Worm (Caenorhabditis elegans) whole organism, mixed stage, embryonic: ENCODE data around the gene str-140.

ENCODE experiments used
- M03D4.4 ChIP-seq: sonication (generic microtip); optimal IDR thresholded peaks from 2 replicates; lab custom pipeline; 2017; ENCODE audit warnings: mild to moderate bottlenecking, missing genetic modification characterization, missing compliant biosample characterization
- blmp-1 ChIP-seq: fragments of 150-350 bp; optimal IDR thresholded peaks from 2 replicates; lab custom pipeline; 2014; ENCODE audit warnings: missing biosample characterization, missing genetic modification characterization
- ceh-39 ChIP-seq: fragments of 150-350 bp; optimal IDR thresholded peaks from 2 replicates; lab custom pipeline; 2014; ENCODE audit warnings: missing biosample characterization, missing genetic modification characterization
- ceh-43 ChIP-seq: fragments of 200-800 bp; sonication (Bioruptor generic); optimal IDR thresholded peaks from 2 replicates; lab custom pipeline; 2018; ENCODE audit warnings: mild to moderate bottlenecking, missing genetic modification characterization, moderate library complexity, missing compliant biosample characterization
- cnd-1 ChIP-seq: fragments of 200-800 bp; sonication (Bioruptor generic); optimal IDR thresholded peaks from 2 replicates; lab custom pipeline; 2018; ENCODE audit warnings: mild to moderate bottlenecking, missing genetic modification characterization, missing compliant biosample characterization
- drap-1 ChIP-seq: fragments of 200-800 bp; sonication (Bioruptor generic); optimal IDR thresholded peaks from 3 replicates; lab custom pipeline; 2018; ENCODE audit warnings: mild to moderate bottlenecking, missing genetic modification characterization, missing compliant biosample characterization
- elt-1 ChIP-seq: sonication (generic microtip); optimal IDR thresholded peaks from 2 replicates; lab custom pipeline; 2017; ENCODE audit warnings: missing genetic modification characterization, mild to moderate bottlenecking, missing compliant biosample characterization, antibody characterized with exemption, moderate library complexity, borderline replicate concordance; ENCODE audit not compliant: insufficient read depth
- elt-3 ChIP-seq: fragments of 150-350 bp; optimal IDR thresholded peaks from 2 replicates; lab custom pipeline; 2014; ENCODE audit warnings: missing biosample characterization, missing genetic modification characterization
- flh-1 ChIP-seq: fragments of 200-800 bp; sonication (Bioruptor generic); optimal IDR thresholded peaks from 2 replicates; lab custom pipeline; 2018; ENCODE audit warnings: mild to moderate bottlenecking, missing genetic modification characterization, moderate library complexity, missing compliant biosample characterization
- ham-2 ChIP-seq: fragments of 200-800 bp; sonication (Bioruptor generic); optimal IDR thresholded peaks from 2 replicates; lab custom pipeline; 2018; ENCODE audit warnings: mild to moderate bottlenecking, missing genetic modification characterization, missing compliant biosample characterization
- hlh-1 ChIP-seq: fragments of 150-350 bp; optimal IDR thresholded peaks from 2 replicates; lab custom pipeline; 2014; ENCODE audit warnings: missing biosample characterization, missing genetic modification reagents, missing genetic modification characterization
- lin-13 ChIP-seq: fragments of 150-350 bp; optimal IDR thresholded peaks from 2 replicates; lab custom pipeline; 2014; ENCODE audit warnings: missing biosample characterization, missing genetic modification characterization
- lin-32 ChIP-seq: fragments of 200-800 bp; sonication (Bioruptor generic); optimal IDR thresholded peaks from 2 replicates; lab custom pipeline; 2018; ENCODE audit warnings: mild to moderate bottlenecking, missing genetic modification characterization, missing compliant biosample characterization
- lsy-2 ChIP-seq: fragments of 150-350 bp; optimal IDR thresholded peaks from 2 replicates; lab custom pipeline; 2014; ENCODE audit warnings: missing biosample characterization, missing genetic modification characterization
- mab-5 ChIP-seq: fragments of 150-350 bp; optimal IDR thresholded peaks from 2 replicates; lab custom pipeline; 2014; ENCODE audit warnings: missing biosample characterization, missing genetic modification characterization
- mep-1 ChIP-seq: fragments of 150-350 bp; optimal IDR thresholded peaks from 2 replicates; lab custom pipeline; 2017; ENCODE audit warnings: missing biosample characterization, missing genetic modification reagents, missing genetic modification characterization, inconsistent platforms
- mls-2 ChIP-seq: sonication (generic microtip); optimal IDR thresholded peaks from 2 replicates; lab custom pipeline; 2016; ENCODE audit warnings: mild to moderate bottlenecking, missing genetic modification characterization, moderate library complexity, missing compliant biosample characterization
- nhr-28 ChIP-seq: fragments of 150-350 bp; optimal IDR thresholded peaks from 2 replicates; lab custom pipeline; 2014; ENCODE audit warnings: missing biosample characterization, missing genetic modification characterization
- nhr-76 ChIP-seq: sonication (generic microtip); optimal IDR thresholded peaks from 2 replicates; lab custom pipeline; 2017; ENCODE audit warnings: missing biosample characterization, missing genetic modification characterization
- pha-4 ChIP-seq: fragments of 150-350 bp; optimal IDR thresholded peaks from 2 replicates; lab custom pipeline; 2018; ENCODE audit warnings: missing biosample characterization, missing genetic modification reagents, missing genetic modification characterization
- snpc-4 ChIP-seq: fragments of 150-350 bp; optimal IDR thresholded peaks from 2 replicates; lab custom pipeline; 2014; ENCODE audit warnings: missing biosample characterization, missing genetic modification characterization
- sptf-1 ChIP-seq: sonication (generic microtip); optimal IDR thresholded peaks from 2 replicates; lab custom pipeline; 2017; ENCODE audit warnings: mild to moderate bottlenecking, missing genetic modification characterization, moderate library complexity, missing compliant biosample characterization
- tbx-8 ChIP-seq: fragments of 200-800 bp; sonication (Bioruptor generic); optimal IDR thresholded peaks from 2 replicates; lab custom pipeline; 2018; ENCODE audit warnings: mild to moderate bottlenecking, missing genetic modification characterization, moderate library complexity, missing compliant biosample characterization
- unc-120 ChIP-seq: sonication (generic microtip); optimal IDR thresholded peaks from 2 replicates; lab custom pipeline; 2017; ENCODE audit warnings: missing genetic modification characterization, missing compliant biosample characterization; ENCODE audit not compliant: poor library complexity, severe bottlenecking
- unc-39 ChIP-seq: fragments of 150-350 bp; optimal IDR thresholded peaks from 2 replicates; lab custom pipeline; 2014; ENCODE audit warnings: missing biosample characterization, missing genetic modification characterization
- unc-62 ChIP-seq: fragments of 150-350 bp; optimal IDR thresholded peaks from 2 replicates; lab custom pipeline; 2014; ENCODE audit warnings: missing biosample characterization, missing genetic modification reagents, missing genetic modification characterization
- ztf-11 ChIP-seq: fragments of 150-350 bp; optimal IDR thresholded peaks from 2 replicates; lab custom pipeline; 2014; ENCODE audit warnings: missing biosample characterization, missing genetic modification characterization

The str-140 gene

ce11 chrV:8043664-8044063 is 24.0 kb downstream of the str-140 start:
- no peak for TF ChIP-seq cnd-1 (tag; lab: Kevin White, UChicago)
- no peak for TF ChIP-seq lin-13
- peak; percentile 38 for TF ChIP-seq elt-1 (tag; lab: Kevin White, UChicago)
- no peak for TF ChIP-seq mls-2
- no peak for TF ChIP-seq unc-39 (tag; lab: Kevin White, UChicago)
- TF ChIP-seq pha-4, result no peak
- no peak for TF ChIP-seq lsy-2 (tag; lab: Kevin White, UChicago)
- no peak for TF ChIP-seq flh-1 (GFP tag; lab: Kevin White, UChicago)

ce11 chrV:8041336-8041868 is 26.3 kb downstream of the str-140 start:
- TF ChIP-seq ztf-11 (no peak), blmp-1 (tag; lab: Kevin White, UChicago) (no peak), tbx-8 (GFP tag; lab: Kevin White, UChicago) (no peak), mab-5 (tag; lab: Kevin White, UChicago) (no peak), cnd-1 (tag; lab: Kevin White, UChicago) (no peak), flh-1 (GFP tag; lab: Kevin White, UChicago) (no peak), ceh-43 (GFP tag; lab: Kevin White, UChicago) (no peak), hlh-1 (tag; lab: Kevin White, UChicago) (no peak), unc-39 (tag; lab: Kevin White, UChicago) (no peak), ham-2 (GFP tag; lab: Kevin White, UChicago) (no peak), pha-4 (no peak), mls-2 (no peak)
- TF ChIP-seq, all 35 proteins: peak for 0

- TF ChIP-seq unc-62 (GFP tag; lab: Kevin White, UChicago) (peak; percentile 43), lin-32 (GFP tag; lab: Kevin White, UChicago) (no peak), elt-3 (tag; lab: Kevin White, UChicago) (peak; percentile 52), unc-120 (no peak), hlh-1 (tag; lab: Kevin White, UChicago) (no peak), snpc-4 (tag; lab: Kevin White, UChicago) (no peak), tbx-8 (GFP tag; lab: Kevin White, UChicago) (peak; percentile 38), blmp-1 (tag; lab: Kevin White, UChicago) (peak; percentile 70), cnd-1 (tag; lab: Kevin White, UChicago) (no peak), ham-2 (GFP tag; lab: Kevin White, UChicago) (no peak)
These were observed 27.2 kb downstream of the str-140 start for ce11 chrV:8040247-8041084.

ce11 chrV:8039606-8040005 is 28.1 kb downstream of the str-140 start:
- TF ChIP-seq drap-1 (GFP tag; lab: Kevin White, UChicago), result no peak
- no peak for TF ChIP-seq unc-62 (GFP tag; lab: Kevin White, UChicago)
- TF ChIP-seq elt-3 (tag; lab: Kevin White, UChicago), result no peak
- no peak for TF ChIP-seq ztf-11
- no peak for TF ChIP-seq pha-4
- TF ChIP-seq mep-1, result no peak
- TF ChIP-seq nhr-28 (tag; lab: Kevin White, UChicago), result no peak
- TF ChIP-seq hlh-1 (tag; lab: Kevin White, UChicago), result no peak
- TF ChIP-seq ham-2 (GFP tag; lab: Kevin White, UChicago), result no peak
- no peak for TF ChIP-seq sptf-1 (tag; lab: Kevin White, UChicago)

- no peak for TF ChIP-seq nhr-76 (tag; lab: Kevin White, UChicago)
- TF ChIP-seq M03D4.4 (tag; lab: Kevin White, UChicago), result no peak
- TF ChIP-seq snpc-4 (tag; lab: Kevin White, UChicago), result no peak
- TF ChIP-seq lin-13, result no peak
- TF ChIP-seq ceh-39 (tag; lab: Kevin White, UChicago), result no peak
- peak; percentile 14 for TF ChIP-seq sptf-1 (tag; lab: Kevin White, UChicago)
- no peak for TF ChIP-seq ceh-43 (GFP tag; lab: Kevin White, UChicago)
- TF ChIP-seq mls-2, result no peak
These were observed 28.6 kb downstream of the str-140 start for ce11 chrV:8039085-8039525.
